Worm (Caenorhabditis elegans): ENCODE data around the gene Y37E11AR.7.

DNA sequence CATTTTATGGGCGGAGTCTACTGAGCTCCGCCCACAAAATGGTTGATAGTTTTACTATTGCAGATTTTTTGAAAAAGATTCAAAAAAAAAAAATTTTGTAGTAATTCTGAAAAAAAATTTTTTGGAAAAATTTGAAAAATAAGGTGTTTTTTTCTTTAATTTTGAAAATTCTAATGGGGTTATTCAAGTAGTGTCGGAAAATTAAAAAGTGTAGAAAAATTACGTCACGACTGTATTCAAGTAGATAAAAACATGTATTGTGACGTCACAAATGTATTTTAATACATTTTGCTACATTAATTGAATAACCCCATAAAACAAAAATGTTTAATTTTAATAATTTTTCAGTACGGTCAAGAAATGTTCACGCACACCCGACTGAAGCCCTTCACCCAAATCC is 22.0 kb downstream of the Y37E11AR.7 start:
- TF ChIP-seq aly-2 (tag; optimal IDR thresholded peaks at IDR 0.05), result no peak
- TF ChIP-seq fkh-10 (GFP tag; optimal IDR thresholded peaks at IDR 0.05), result no peak
- no peak for TF ChIP-seq pqm-1 (tag; optimal IDR thresholded peaks at IDR 0.05)
- TF ChIP-seq lim-7 (GFP tag; IDR thresholded peaks at IDR 0.05), result no peak
- TF ChIP-seq mdl-1 (tag; optimal IDR thresholded peaks at IDR 0.05), result no peak
- TF ChIP-seq nhr-28 (tag; optimal IDR thresholded peaks at IDR 0.05), result no peak
- TF ChIP-seq lin-39 (tag; optimal IDR thresholded peaks at IDR 0.05), result no peak
- no peak for TF ChIP-seq nhr-237 (tag; optimal IDR thresholded peaks at IDR 0.05)
- TF ChIP-seq lin-13 (GFP tag; optimal IDR thresholded peaks at IDR 0.05), result no peak
- no peak for TF ChIP-seq nhr-77 (tag; optimal IDR thresholded peaks at IDR 0.05)
- no peak for TF ChIP-seq zag-1 (tag; optimal IDR thresholded peaks at IDR 0.05)
- no peak for TF ChIP-seq Y48G9A.11 (GFP tag; IDR thresholded peaks at IDR 0.05)
